Fruit fly (Drosophila melanogaster) whole organism, prepupa: Measurements from ENCODE around the gene Lcp65Ad.

ENCODE experiments used
- Blimp-1 ChIP-seq: fragments of 200-800 bp; sonication (Bioruptor generic); optimal IDR thresholded peaks from 3 replicates; lab custom pipeline; 2017; ENCODE audit warnings: missing biosample characterization, missing genetic modification characterization, mild to moderate bottlenecking, moderate library complexity, missing genetic modification reagents
- CG10669 ChIP-seq: fragments of 200-800 bp; sonication (Bioruptor generic); optimal IDR thresholded peaks from 3 replicates; lab custom pipeline; 2018; ENCODE audit warnings: missing biosample characterization, mild to moderate bottlenecking, missing genetic modification characterization, moderate library complexity
- CG11294 ChIP-seq: fragments of 200-800 bp; sonication (Bioruptor generic); IDR thresholded peaks from 2 replicates; pipeline ENCODE4 v1.3.6; 2022; ENCODE audit warnings: missing biosample characterization, missing genetic modification characterization
- CG11762 ChIP-seq: fragments of 200-800 bp; sonication (Bioruptor generic); optimal IDR thresholded peaks from 3 replicates; lab custom pipeline; 2016; ENCODE audit warnings: missing biosample characterization, missing genetic modification characterization; ENCODE audit not compliant: insufficient read depth
- CG11902 ChIP-seq: fragments of 200-800 bp; sonication (Bioruptor generic); optimal IDR thresholded peaks from 3 replicates; lab custom pipeline; 2016; ENCODE audit warnings: missing biosample characterization, missing genetic modification characterization
- CG15336 ChIP-seq: fragments of 200-800 bp; sonication (Bioruptor generic); IDR thresholded peaks from 2 replicates; pipeline ENCODE4 v1.3.6; 2022; ENCODE audit warnings: missing biosample characterization, missing genetic modification characterization
- CG3032 ChIP-seq: fragments of 200-800 bp; optimal IDR thresholded peaks from 2 replicates; lab custom pipeline; 2019; ENCODE audit warnings: missing biosample characterization, mild to moderate bottlenecking, missing genetic modification characterization, moderate library complexity
- CG34406 ChIP-seq: fragments of 200-800 bp; sonication (Bioruptor generic); optimal IDR thresholded peaks from 3 replicates; lab custom pipeline; 2016; ENCODE audit warnings: missing biosample characterization, missing genetic modification characterization
- CG3919 ChIP-seq: fragments of 200-800 bp; sonication (Bioruptor generic); optimal IDR thresholded peaks from 3 replicates; lab custom pipeline; 2016; ENCODE audit warnings: missing biosample characterization, missing genetic modification characterization
- CG6276 ChIP-seq: fragments of 200-800 bp; sonication (Bioruptor generic); optimal IDR thresholded peaks from 2 replicates; lab custom pipeline; 2017; ENCODE audit warnings: missing biosample characterization, mild to moderate bottlenecking, missing genetic modification characterization
- CG6808 ChIP-seq: fragments of 200-800 bp; sonication (Bioruptor generic); optimal IDR thresholded peaks from 3 replicates; lab custom pipeline; 2017; ENCODE audit warnings: missing biosample characterization, missing genetic modification characterization, mild to moderate bottlenecking, moderate library complexity, missing genetic modification reagents
- CG8119 ChIP-seq: fragments of 200-800 bp; sonication (Bioruptor generic); IDR thresholded peaks from 3 replicates; pipeline ENCODE4 v1.3.6; 2022; ENCODE audit warnings: missing biosample characterization, missing genetic modification characterization
- CG8632 ChIP-seq: fragments of 200-800 bp; sonication (Bioruptor generic); optimal IDR thresholded peaks from 3 replicates; lab custom pipeline; 2016; ENCODE audit warnings: missing biosample characterization, missing genetic modification characterization
- Eip78C ChIP-seq: fragments of 200-800 bp; sonication (Bioruptor generic); peaks from one replicate; lab custom pipeline; 2016; ENCODE audit warnings: missing biosample characterization, missing genetic modification characterization
- Eip93F ChIP-seq: fragments of 200-800 bp; sonication (Bioruptor generic); optimal IDR thresholded peaks from 2 replicates; lab custom pipeline; 2016; ENCODE audit warnings: missing biosample characterization, mild to moderate bottlenecking, missing genetic modification characterization
- Ets21C ChIP-seq: fragments of 200-800 bp; sonication (Bioruptor generic); optimal IDR thresholded peaks from 3 replicates; lab custom pipeline; 2016; ENCODE audit warnings: missing biosample characterization, missing genetic modification characterization
- Gug ChIP-seq: fragments of 200-800 bp; sonication (Bioruptor generic); IDR thresholded peaks from 2 replicates; pipeline ENCODE4 v1.3.6; 2022; ENCODE audit warnings: missing biosample characterization, missing genetic modification characterization
- Hr38 ChIP-seq: sonication (Bioruptor generic); optimal IDR thresholded peaks from 2 replicates; lab custom pipeline; 2016; ENCODE audit warnings: missing biosample characterization, missing genetic modification characterization
- Hr39 ChIP-seq: fragments of 200-800 bp; sonication (Bioruptor generic); optimal IDR thresholded peaks from 2 replicates; lab custom pipeline; 2016; ENCODE audit warnings: missing biosample characterization, missing genetic modification characterization
- Met ChIP-seq: fragments of 200-800 bp; sonication (Bioruptor generic); optimal IDR thresholded peaks from 3 replicates; lab custom pipeline; 2016; ENCODE audit warnings: missing biosample characterization, missing genetic modification characterization
- Smox ChIP-seq: fragments of 200-800 bp; sonication (Bioruptor generic); optimal IDR thresholded peaks from 3 replicates; lab custom pipeline; 2016; ENCODE audit warnings: missing biosample characterization, missing genetic modification characterization
- Sox14 ChIP-seq: fragments of 200-800 bp; sonication (Bioruptor generic); optimal IDR thresholded peaks from 3 replicates; lab custom pipeline; 2016; ENCODE audit warnings: missing biosample characterization, missing genetic modification characterization
- achi ChIP-seq: fragments of 200-800 bp; sonication (Bioruptor generic); optimal IDR thresholded peaks from 3 replicates; lab custom pipeline; 2016; ENCODE audit warnings: missing biosample characterization, missing genetic modification characterization
- acj6 ChIP-seq: fragments of 200-800 bp; sonication (Bioruptor generic); optimal IDR thresholded peaks from 3 replicates; lab custom pipeline; 2016; ENCODE audit warnings: missing biosample characterization, missing genetic modification characterization
- cyc ChIP-seq: fragments of 200-800 bp; sonication (Bioruptor generic); optimal IDR thresholded peaks from 3 replicates; lab custom pipeline; 2016; ENCODE audit warnings: missing biosample characterization, missing genetic modification characterization
- dsx ChIP-seq: fragments of 200-800 bp; optimal IDR thresholded peaks from 3 replicates; lab custom pipeline; 2019; ENCODE audit warnings: missing biosample characterization, mild to moderate bottlenecking, missing genetic modification characterization, moderate library complexity; ENCODE audit not compliant: poor library complexity, severe bottlenecking
- eg ChIP-seq: fragments of 200-800 bp; sonication (Bioruptor generic); IDR thresholded peaks from 3 replicates; pipeline ENCODE4 v1.3.6; 2022; ENCODE audit warnings: missing biosample characterization, missing genetic modification characterization
- fd59A ChIP-seq: fragments of 200-800 bp; sonication (Bioruptor generic); optimal IDR thresholded peaks from 2 replicates; lab custom pipeline; 2017; ENCODE audit warnings: missing biosample characterization, mild to moderate bottlenecking, missing genetic modification characterization, missing genetic modification reagents
- fd85E ChIP-seq: fragments of 200-800 bp; sonication (Bioruptor generic); optimal IDR thresholded peaks from 3 replicates; lab custom pipeline; 2016; ENCODE audit warnings: missing biosample characterization, missing genetic modification characterization
- fkh ChIP-seq: fragments of 200-800 bp; sonication (Bioruptor generic); optimal IDR thresholded peaks from 3 replicates; lab custom pipeline; 2017; ENCODE audit warnings: missing biosample characterization, mild to moderate bottlenecking, missing genetic modification characterization, moderate library complexity
- lz ChIP-seq: fragments of 200-800 bp; sonication (Bioruptor generic); optimal IDR thresholded peaks from 3 replicates; lab custom pipeline; 2016; ENCODE audit warnings: missing biosample characterization, missing genetic modification characterization
- net ChIP-seq: fragments of 200-800 bp; sonication (Bioruptor generic); optimal IDR thresholded peaks from 3 replicates; lab custom pipeline; 2016; ENCODE audit warnings: missing biosample characterization, missing genetic modification characterization
- pdm3 ChIP-seq: fragments of 200-800 bp; sonication (Bioruptor generic); optimal IDR thresholded peaks from 3 replicates; lab custom pipeline; 2016; ENCODE audit warnings: missing biosample characterization, missing genetic modification characterization
- salr ChIP-seq, 2 experiments: fragments of 200-800 bp; sonication (Bioruptor generic); optimal IDR thresholded peaks; 3 replicates each; lab custom pipeline; 2016 to 2018; ENCODE audit warnings: missing biosample characterization in 2 of 2, missing genetic modification characterization in 2 of 2, mild to moderate bottlenecking in 1 of 2
- spab ChIP-seq: fragments of 200-800 bp; sonication (Bioruptor generic); optimal IDR thresholded peaks from 2 replicates; lab custom pipeline; 2017; ENCODE audit warnings: missing biosample characterization, mild to moderate bottlenecking, missing genetic modification characterization, missing genetic modification reagents
- vri ChIP-seq: fragments of 200-800 bp; sonication (Bioruptor generic); optimal IDR thresholded peaks from 3 replicates; lab custom pipeline; 2016; ENCODE audit warnings: missing biosample characterization, mild to moderate bottlenecking, missing genetic modification characterization

Gene Lcp65Ad

dm6 chr3L:6124616-6125408, 18.4 kb upstream of the Lcp65Ad start (continued):
- no peak for TF ChIP-seq dsx (GFP tag; lab: Kevin White, UChicago)
- peak; percentile 72 for TF ChIP-seq CG3919 (GFP tag; lab: Kevin White, UChicago)
- TF ChIP-seq Blimp-1 (GFP tag; lab: Kevin White, UChicago), result peak; percentile 3
- TF ChIP-seq Met, result peak; percentile 11
- no peak for TF ChIP-seq CG11902 (GFP tag; lab: Kevin White, UChicago)
- TF ChIP-seq CG15336 (GFP tag; lab: Robert Waterston, UW), result no peak
- TF ChIP-seq Hr38 (GFP tag; lab: Kevin White, UChicago), result no peak
- TF ChIP-seq CG8632, result no peak
- no peak for TF ChIP-seq vri (GFP tag; lab: Kevin White, UChicago)
- no peak for TF ChIP-seq net
- TF ChIP-seq achi (GFP tag; lab: Kevin White, UChicago), result no peak
- TF ChIP-seq CG3032 (tag; lab: Kevin White, UChicago), result no peak
- TF ChIP-seq fd85E (GFP tag; lab: Kevin White, UChicago), result no peak
- TF ChIP-seq spab, result no peak
- TF ChIP-seq Gug (GFP tag; lab: Robert Waterston, UW), result no peak
- TF ChIP-seq lz, result peak; percentile 43
- no peak for TF ChIP-seq salr (GFP tag; optimal IDR thresholded peaks at IDR 0.05; lab: Kevin White, UChicago)

dm6 chr3L:6125409-6125689, 17.8 kb upstream of the Lcp65Ad start:
- TF ChIP-seq acj6 (GFP tag; lab: Kevin White, UChicago), result no peak
- no peak for TF ChIP-seq CG11294
- TF ChIP-seq Smox (GFP tag; lab: Kevin White, UChicago), result no peak
- no peak for TF ChIP-seq fkh (GFP tag; lab: Kevin White, UChicago)

dm6 chr3L:6129591-6129990, 13.6 kb upstream of the Lcp65Ad start:
- no peak for TF ChIP-seq CG3919 (GFP tag; lab: Kevin White, UChicago)
- no peak for TF ChIP-seq eg
- TF ChIP-seq Met, result no peak
- no peak for TF ChIP-seq CG10669 (GFP tag; lab: Kevin White, UChicago)

- TF ChIP-seq Hr38 (GFP tag; lab: Kevin White, UChicago) (no peak), CG11762 (GFP tag; lab: Kevin White, UChicago) (no peak), cyc (GFP tag; lab: Kevin White, UChicago) (no peak), CG6276 (GFP tag; lab: Kevin White, UChicago) (no peak), Ets21C (no peak), Smox (GFP tag; lab: Kevin White, UChicago) (no peak), Hr39 (no peak), acj6 (GFP tag; lab: Kevin White, UChicago) (no peak), CG3032 (tag; lab: Kevin White, UChicago) (no peak), fd59A (GFP tag; lab: Kevin White, UChicago) (no peak), CG6808 (GFP tag; lab: Kevin White, UChicago) (no peak), Eip93F (GFP tag; lab: Kevin White, UChicago) (no peak), salr (GFP tag; optimal IDR thresholded peaks at IDR 0.05; lab: Kevin White, UChicago) (no peak), Eip78C (GFP tag; lab: Kevin White, UChicago) (no peak), CG34406 (GFP tag; lab: Kevin White, UChicago) (no peak), CG10669 (GFP tag; lab: Kevin White, UChicago) (no peak), pdm3 (GFP tag; lab: Kevin White, UChicago) (no peak), CG8119 (GFP tag; lab: Robert Waterston, UW) (no peak), Sox14 (GFP tag; lab: Kevin White, UChicago) (no peak), Met (no peak)
These were observed 12.3 kb upstream of the Lcp65Ad start, which contains the start of gene Lcp65Ag3 for dm6 chr3L:6130944-6131343. Gene Lcp65Ag3 (minus strand): TSS chr3L:6130989.
